Fruit fly (Drosophila melanogaster): ENCODE data around the gene bur.

Gene bur

DNA sequence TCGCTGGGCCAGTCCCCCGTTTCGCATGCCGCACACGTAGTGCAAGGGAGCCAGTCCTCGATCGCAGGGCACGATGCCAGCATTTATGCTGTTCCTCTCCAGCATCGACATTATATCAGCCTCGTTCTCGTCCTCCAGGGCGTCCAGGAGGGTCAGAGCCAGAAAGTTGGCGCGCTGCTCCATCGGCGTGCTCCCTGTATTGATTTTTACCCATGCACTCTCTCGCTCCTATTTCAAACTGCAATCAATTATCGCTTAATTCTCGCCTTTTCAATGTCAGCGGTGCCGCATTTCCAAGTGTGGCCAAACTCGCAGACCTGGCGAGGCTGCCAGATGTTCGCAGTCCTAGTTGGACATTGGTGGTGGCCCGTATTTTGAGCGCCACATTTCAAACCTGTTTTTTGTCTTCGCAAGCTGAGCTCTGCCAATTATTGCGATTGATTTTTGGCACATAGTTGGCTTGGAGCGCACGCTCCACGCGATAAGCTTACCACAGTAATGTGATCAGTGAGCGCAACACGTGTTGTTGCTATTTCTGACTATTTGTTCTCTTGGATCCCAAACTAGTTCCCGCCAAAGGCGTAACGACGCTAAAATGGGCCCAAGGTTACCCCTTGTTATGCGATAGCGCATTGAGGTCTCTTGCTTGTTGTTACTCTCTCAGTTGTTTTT lies 38.9 kb upstream of the bur start, which contains the start of gene CG8679 (continued):
- TF ChIP-seq CG12769 (tag; optimal IDR thresholded peaks at IDR 0.05), result peak; percentile 75
- TF ChIP-seq CG18619 (GFP tag; optimal IDR thresholded peaks at IDR 0.05), result no peak
- TF ChIP-seq Sry-δ (GFP tag; optimal IDR thresholded peaks at IDR 0.05), result peak; percentile 73
- TF ChIP-seq zen (tag; optimal IDR thresholded peaks at IDR 0.05), result peak; percentile 10
- TF ChIP-seq gro (GFP tag; optimal IDR thresholded peaks at IDR 0.05), result peak; percentile 19
- peak; percentile 57 for TF ChIP-seq Myb (GFP tag; optimal IDR thresholded peaks at IDR 0.05)
- TF ChIP-seq CG32772 (GFP tag; IDR thresholded peaks at IDR 0.05), result 0 out of 2 replicates have a peak, but pooled peaks have one; percentile 20
- no peak; the same call in 2 of the 3 replicates for TF ChIP-seq mld (GFP tag; IDR thresholded peaks at IDR 0.05; ENCODE audit: partially characterized antibody)
- TF ChIP-seq tll (GFP tag; optimal IDR thresholded peaks at IDR 0.05), result no peak
- no peak for TF ChIP-seq Hey (tag; optimal IDR thresholded peaks at IDR 0.05)
- peak; percentile 40 for TF ChIP-seq org-1 (GFP tag; optimal IDR thresholded peaks at IDR 0.05)
- TF ChIP-seq CG14050 (GFP tag; IDR thresholded peaks at IDR 0.05), result no peak
- TF ChIP-seq vnd (GFP tag; IDR thresholded peaks at IDR 0.05; ENCODE audit: partially characterized antibody), result no peak
- 0 out of 2 replicates have a peak, but pooled peaks have one; percentile 26 for TF ChIP-seq CG4360 (GFP tag; IDR thresholded peaks at IDR 0.05)
- TF ChIP-seq Fer1 (GFP tag; optimal IDR thresholded peaks at IDR 0.05), result peak; percentile 27
- peak; percentile 10; the same call in 1 of the 2 replicates for TF ChIP-seq Atf6 (GFP tag; IDR thresholded peaks at IDR 0.05)
- no peak for TF ChIP-seq tio (GFP tag; optimal IDR thresholded peaks at IDR 0.05)
- peak; percentile 6; the same call in 1 of the 3 replicates for TF ChIP-seq CG7963 (GFP tag; IDR thresholded peaks at IDR 0.05; ENCODE audit: partially characterized antibody)
- peak; percentile 5 for TF ChIP-seq ash1 (GFP tag; optimal IDR thresholded peaks at IDR 0.05)
- TF ChIP-seq Deaf1 (tag; optimal IDR thresholded peaks at IDR 0.05), result no peak
- TF ChIP-seq B-H2 (GFP tag; optimal IDR thresholded peaks at IDR 0.05), result peak; percentile 31
- peak; percentile 42 for TF ChIP-seq bigmax (GFP tag; optimal IDR thresholded peaks at IDR 0.05)
- TF ChIP-seq Trl (optimal IDR thresholded peaks at IDR 0.05), result peak in 1 of 2 experiments; percentile 48
- TF ChIP-seq Trl (GFP tag; optimal IDR thresholded peaks at IDR 0.05), result no peak
- TF ChIP-seq CG13624 (GFP tag; optimal IDR thresholded peaks at IDR 0.05), result peak; percentile 1
- no peak for TF ChIP-seq sc (optimal IDR thresholded peaks at IDR 0.05)
- no peak for TF ChIP-seq sc (GFP tag; optimal IDR thresholded peaks at IDR 0.05)
- TF ChIP-seq Lpt (GFP tag; optimal IDR thresholded peaks at IDR 0.05), result no peak
- no peak for TF ChIP-seq Taf1 (GFP tag; IDR thresholded peaks at IDR 0.05)
- peak; percentile 47 for TF ChIP-seq phol (tag; optimal IDR thresholded peaks at IDR 0.05)
- TF ChIP-seq Hsf (GFP tag; optimal IDR thresholded peaks at IDR 0.05), result no peak
- TF ChIP-seq CG17359 (tag; optimal IDR thresholded peaks at IDR 0.05), result no peak
- TF ChIP-seq CG11695 (GFP tag; IDR thresholded peaks at IDR 0.05), result peak; percentile 8; the same call in 1 of the 3 replicates
- TF ChIP-seq nom (GFP tag; optimal IDR thresholded peaks at IDR 0.05), result peak; percentile 20
- no peak for TF ChIP-seq CG14667 (GFP tag; IDR thresholded peaks at IDR 0.05)
- no peak for TF ChIP-seq Fer3 (tag; optimal IDR thresholded peaks at IDR 0.05)
- TF ChIP-seq unc-4 (GFP tag; IDR thresholded peaks at IDR 0.05; ENCODE audit: partially characterized antibody), result peak; percentile 49
- TF ChIP-seq stwl (tag; optimal IDR thresholded peaks at IDR 0.05), result peak; percentile 58
- TF ChIP-seq gfzf (GFP tag; optimal IDR thresholded peaks at IDR 0.05), result peak; percentile 80
- TF ChIP-seq CG30020 (tag; optimal IDR thresholded peaks at IDR 0.05), result peak; percentile 30
- TF ChIP-seq HLH54F (GFP tag; optimal IDR thresholded peaks at IDR 0.05), result no peak
- peak; percentile 78 for TF ChIP-seq sug (tag; optimal IDR thresholded peaks at IDR 0.05)
- TF ChIP-seq Dll (GFP tag; IDR thresholded peaks at IDR 0.05; ENCODE audit: partially characterized antibody), result peak; percentile 48; the same call in 1 of the 4 replicates
- peak; percentile 97 for TF ChIP-seq E2f2 (GFP tag; IDR thresholded peaks at IDR 0.05)
- peak; percentile 32 for TF ChIP-seq Hr3 (GFP tag; optimal IDR thresholded peaks at IDR 0.05)
- TF ChIP-seq CG13287 (GFP tag; IDR thresholded peaks at IDR 0.05; ENCODE audit: partially characterized antibody), result peak; percentile 69
- no peak for TF ChIP-seq CG6272 (GFP tag; IDR thresholded peaks at IDR 0.05)
- TF ChIP-seq so (GFP tag; IDR thresholded peaks at IDR 0.05), result peak; percentile 76; the same call in 2 of the 3 replicates
- TF ChIP-seq pb (GFP tag; optimal IDR thresholded peaks at IDR 0.05), result no peak

Measured in whole organism, embryonic.